Worm (Caenorhabditis elegans) whole organism, L3 larva: ENCODE results near the gene vamp-7.
A peak's percentile ranks its signal among the peaks of the same experiment; 100 is the strongest.

Experiments
- R02D3.7 ChIP-seq: fragments of 150-350 bp; optimal IDR thresholded peaks from 2 replicates; lab custom pipeline; 2014; ENCODE audit warnings: missing biosample characterization, missing genetic modification characterization
- ceh-16 ChIP-seq: sonication (generic microtip); optimal IDR thresholded peaks from 2 replicates; lab custom pipeline; 2017; ENCODE audit warnings: missing biosample characterization, missing genetic modification characterization
- ceh-28 ChIP-seq: fragments of 150-350 bp; optimal IDR thresholded peaks from 2 replicates; lab custom pipeline; 2014; ENCODE audit warnings: missing biosample characterization, missing genetic modification reagents, missing genetic modification characterization
- daf-12 ChIP-seq: fragments of 150-350 bp; optimal IDR thresholded peaks from 2 replicates; lab custom pipeline; 2014; ENCODE audit warnings: missing biosample characterization, missing genetic modification reagents, missing genetic modification characterization
- egl-27 ChIP-seq: sonication (generic microtip); optimal IDR thresholded peaks from 4 replicates; lab custom pipeline; 2017; ENCODE audit warnings: missing biosample characterization, missing genetic modification reagents, missing genetic modification characterization
- egl-5 ChIP-seq: fragments of 150-350 bp; optimal IDR thresholded peaks from 2 replicates; lab custom pipeline; 2017; ENCODE audit warnings: missing biosample characterization, missing genetic modification reagents, missing genetic modification characterization, inconsistent platforms
- elt-3 ChIP-seq, 3 experiments: fragments of 150-350 bp in 1 of 3; sonication (generic microtip) in 2 of 3; optimal IDR thresholded peaks; 2 replicates in 2 of 3; 4 replicates in 1 of 3; lab custom pipeline; 2014 to 2017; ENCODE audit warnings: missing biosample characterization in 3 of 3, missing genetic modification characterization in 3 of 3
- eor-1 ChIP-seq, 2 experiments: fragments of 150-350 bp; optimal IDR thresholded peaks; 2 replicates each; lab custom pipeline; 2014 to 2018; ENCODE audit warnings: missing biosample characterization in 2 of 2, missing genetic modification characterization in 2 of 2
- fkh-10 ChIP-seq: sonication (generic microtip); optimal IDR thresholded peaks from 2 replicates; lab custom pipeline; 2017; ENCODE audit warnings: missing biosample characterization, missing genetic modification reagents, missing genetic modification characterization
- fos-1 ChIP-seq: fragments of 150-350 bp; optimal IDR thresholded peaks from 2 replicates; lab custom pipeline; 2014; ENCODE audit warnings: missing biosample characterization, missing genetic modification characterization
- hmg-11 ChIP-seq: sonication (generic microtip); optimal IDR thresholded peaks from 2 replicates; lab custom pipeline; 2016; ENCODE audit warnings: missing genetic modification characterization, missing compliant biosample characterization
- jun-1 ChIP-seq: fragments of 150-350 bp; optimal IDR thresholded peaks from 2 replicates; lab custom pipeline; 2014; ENCODE audit warnings: missing biosample characterization, missing genetic modification reagents, missing genetic modification characterization
- lin-15B ChIP-seq: fragments of 150-350 bp; optimal IDR thresholded peaks from 2 replicates; lab custom pipeline; 2014; ENCODE audit warnings: missing biosample characterization, missing genetic modification characterization
- lin-39 ChIP-seq: fragments of 150-350 bp; optimal IDR thresholded peaks from 2 replicates; lab custom pipeline; 2018; ENCODE audit warnings: missing biosample characterization, missing genetic modification reagents, missing genetic modification characterization
- lsy-12 ChIP-seq: sonication (generic microtip); optimal IDR thresholded peaks from 2 replicates; lab custom pipeline; 2016; ENCODE audit warnings: mild to moderate bottlenecking, missing genetic modification characterization, missing compliant biosample characterization
- mdl-1 ChIP-seq: fragments of 150-350 bp; optimal IDR thresholded peaks from 2 replicates; lab custom pipeline; 2014; ENCODE audit warnings: missing biosample characterization, missing genetic modification characterization
- mml-1 ChIP-seq: fragments of 150-350 bp; sonication (generic microtip); optimal IDR thresholded peaks from 3 replicates; lab custom pipeline; 2014; ENCODE audit warnings: missing biosample characterization, missing genetic modification characterization
- nfya-1 ChIP-seq: sonication (generic microtip); optimal IDR thresholded peaks from 2 replicates; lab custom pipeline; 2017; ENCODE audit warnings: missing genetic modification characterization, mild to moderate bottlenecking, missing compliant biosample characterization, antibody characterized with exemption, moderate library complexity; ENCODE audit not compliant: insufficient read depth
- nhr-11 ChIP-seq: fragments of 150-350 bp; optimal IDR thresholded peaks from 2 replicates; lab custom pipeline; 2014; ENCODE audit warnings: missing biosample characterization, missing genetic modification characterization
- nhr-23 ChIP-seq: fragments of 150-350 bp; optimal IDR thresholded peaks from 2 replicates; lab custom pipeline; 2014; ENCODE audit warnings: missing biosample characterization, missing genetic modification reagents, missing genetic modification characterization
- nhr-237 ChIP-seq: fragments of 150-350 bp; optimal IDR thresholded peaks from 2 replicates; lab custom pipeline; 2014; ENCODE audit warnings: missing biosample characterization, missing genetic modification characterization
- nhr-28 ChIP-seq: fragments of 150-350 bp; optimal IDR thresholded peaks from 2 replicates; lab custom pipeline; 2014; ENCODE audit warnings: missing biosample characterization, missing genetic modification characterization
- nhr-43 ChIP-seq: sonication (generic microtip); optimal IDR thresholded peaks from 2 replicates; lab custom pipeline; 2016; ENCODE audit warnings: mild to moderate bottlenecking, missing genetic modification characterization, missing compliant biosample characterization; ENCODE audit not compliant: poor library complexity, severe bottlenecking
- nhr-67 ChIP-seq: fragments of 150-350 bp; optimal IDR thresholded peaks from 2 replicates; lab custom pipeline; 2014; ENCODE audit warnings: missing biosample characterization, missing genetic modification characterization
- nhr-77 ChIP-seq: fragments of 150-350 bp; optimal IDR thresholded peaks from 2 replicates; lab custom pipeline; 2014; ENCODE audit warnings: missing biosample characterization, missing genetic modification characterization
- pha-4 ChIP-seq: fragments of 150-350 bp; optimal IDR thresholded peaks from 2 replicates; lab custom pipeline; 2014; ENCODE audit warnings: missing biosample characterization, missing genetic modification reagents, missing genetic modification characterization
- pqm-1 ChIP-seq: fragments of 150-350 bp; optimal IDR thresholded peaks from 2 replicates; lab custom pipeline; 2017; ENCODE audit warnings: missing biosample characterization, missing genetic modification characterization, inconsistent platforms
- sea-2 ChIP-seq: fragments of 150-350 bp; sonication (generic microtip); optimal IDR thresholded peaks from 4 replicates; lab custom pipeline; 2014; ENCODE audit warnings: missing biosample characterization, missing genetic modification reagents, missing genetic modification characterization
- skn-1 ChIP-seq: fragments of 150-350 bp; optimal IDR thresholded peaks from 2 replicates; lab custom pipeline; 2014; ENCODE audit warnings: missing biosample characterization, missing genetic modification characterization
- zag-1 ChIP-seq: fragments of 150-350 bp; optimal IDR thresholded peaks from 2 replicates; lab custom pipeline; 2014; ENCODE audit warnings: missing biosample characterization, missing genetic modification characterization
- ztf-4 ChIP-seq: fragments of 150-350 bp; optimal IDR thresholded peaks from 2 replicates; lab custom pipeline; 2014; ENCODE audit warnings: missing biosample characterization, missing genetic modification characterization

vamp-7 gene

DNA sequence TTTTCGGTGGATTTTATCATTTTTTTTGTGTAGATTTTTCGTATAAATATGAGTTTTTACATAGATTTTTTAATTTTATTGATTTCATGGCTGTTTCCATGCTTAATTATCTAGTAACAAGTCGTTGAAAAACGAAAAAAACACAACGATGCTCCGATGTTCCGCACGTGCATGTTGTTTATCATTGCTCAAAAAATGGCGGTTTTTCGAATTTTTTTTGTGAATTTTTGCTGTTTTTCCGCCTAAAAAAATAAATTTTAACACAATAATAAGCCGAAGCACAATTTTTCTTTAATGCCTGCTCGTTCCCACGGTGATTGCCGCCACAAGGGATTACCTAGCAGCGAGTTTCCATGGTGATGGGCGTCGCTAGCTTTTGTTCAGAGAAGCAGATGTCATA lies 34.2 kb downstream of the vamp-7 start:
- TF ChIP-seq skn-1 (peak; percentile 20), zag-1 (no peak), mdl-1 (no peak), lin-15B (tag; lab: Kevin White, UChicago) (peak; percentile 1), nhr-237 (tag; lab: Kevin White, UChicago) (no peak), nfya-1 (no peak), R02D3.7 (tag; lab: Kevin White, UChicago) (no peak), nhr-67 (tag; lab: Kevin White, UChicago) (no peak), sea-2 (GFP tag; lab: Kevin White, UChicago) (no peak), mml-1 (tag; lab: Kevin White, UChicago) (no peak), ceh-16 (tag; lab: Kevin White, UChicago) (no peak), pqm-1 (tag; lab: Kevin White, UChicago) (no peak)

DNA sequence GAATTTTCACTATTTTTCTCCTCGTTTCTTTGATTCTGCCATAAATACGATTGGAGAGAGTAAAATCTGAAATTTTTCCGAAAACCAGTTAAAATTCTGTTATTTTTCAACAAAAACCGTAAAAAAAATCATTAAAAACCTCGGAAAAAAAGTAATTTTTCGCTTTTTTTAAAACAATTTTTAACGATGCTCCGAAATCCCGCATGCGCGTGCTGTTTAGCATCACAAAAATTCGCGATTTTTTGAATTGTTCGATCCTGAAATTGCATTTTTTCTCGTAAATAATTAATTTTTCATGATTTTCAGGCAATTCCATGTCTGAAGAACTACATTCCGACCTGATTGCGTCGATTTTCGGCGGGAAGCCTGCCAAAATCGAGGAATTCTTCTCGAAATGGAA lies 34.8 kb downstream of the vamp-7 start, which contains the start of gene ric-8:
ric-8 (plus strand) TSS at position 301 of the 400 bp plus-strand sequence.
- TF ChIP-seq sea-2 (GFP tag; lab: Kevin White, UChicago) = no peak
- TF ChIP-seq R02D3.7 (tag; lab: Kevin White, UChicago) = no peak
- TF ChIP-seq hmg-11 (tag; lab: Kevin White, UChicago) = no peak
- TF ChIP-seq egl-5 (tag; lab: Kevin White, UChicago) = no peak
- no peak for TF ChIP-seq nhr-23
- no peak for TF ChIP-seq nhr-28 (tag; lab: Kevin White, UChicago)
- no peak for TF ChIP-seq elt-3 (tag; optimal IDR thresholded peaks at IDR 0.05; lab: Kevin White, UChicago)
- no peak for TF ChIP-seq eor-1 (tag; optimal IDR thresholded peaks at IDR 0.05; lab: Kevin White, UChicago)
- TF ChIP-seq nhr-237 (tag; lab: Kevin White, UChicago) = no peak
- TF ChIP-seq ceh-28 (tag; lab: Kevin White, UChicago) = no peak
- TF ChIP-seq fkh-10 = no peak
- TF ChIP-seq lsy-12 = no peak
- TF ChIP-seq nhr-11 = no peak
- no peak for TF ChIP-seq nhr-77
- TF ChIP-seq fos-1 (tag; lab: Kevin White, UChicago) = no peak
- TF ChIP-seq, all 47 proteins: peak for 0

DNA sequence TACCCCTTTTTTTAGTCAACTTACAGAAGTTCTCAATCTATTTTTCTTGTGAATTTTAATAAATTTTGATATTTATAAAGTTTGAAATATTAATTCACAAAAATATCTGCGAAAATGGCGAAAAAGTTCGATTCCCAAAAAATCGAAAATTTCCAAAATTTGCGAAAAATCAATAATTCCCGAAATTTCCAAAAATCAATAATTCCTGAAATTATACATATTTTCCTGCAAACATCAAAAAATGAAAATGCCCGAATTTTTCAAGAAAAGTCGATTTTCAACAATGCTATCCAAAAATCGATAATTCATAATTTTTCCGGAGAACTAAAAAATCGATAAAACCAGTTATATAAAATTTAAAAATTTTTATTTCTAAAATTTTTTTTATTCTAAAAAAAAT lies 42.2 kb downstream of the vamp-7 start:
- TF ChIP-seq pha-4 (tag; lab: Kevin White, UChicago) = no peak
- TF ChIP-seq ceh-28 (tag; lab: Kevin White, UChicago) = peak; percentile 88
- TF ChIP-seq, all 47 proteins: peak for 1

DNA sequence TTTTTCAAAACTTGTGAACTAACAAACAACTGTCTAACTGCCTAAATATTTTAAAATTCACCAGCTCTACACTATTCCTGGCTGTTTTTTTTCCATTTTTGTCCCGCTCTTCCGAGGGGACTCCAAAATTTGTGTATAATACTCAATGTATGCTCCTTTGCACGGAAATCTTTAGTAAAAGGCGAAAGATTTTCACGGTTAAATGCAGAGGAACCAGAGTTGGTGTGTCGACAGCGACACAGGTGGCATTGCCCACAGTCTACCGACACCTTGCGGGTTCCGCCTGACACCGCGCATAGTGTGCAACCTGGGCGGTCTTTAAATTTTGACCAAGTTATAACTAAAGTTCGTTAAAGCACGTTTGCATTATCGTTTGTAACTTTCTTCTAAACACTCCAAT lies 47.1 kb downstream of the vamp-7 start:
- TF ChIP-seq fkh-10 = no peak
- no peak for TF ChIP-seq nhr-43 (tag; lab: Kevin White, UChicago)
- no peak for TF ChIP-seq jun-1 (tag; lab: Kevin White, UChicago)
- no peak for TF ChIP-seq fos-1 (tag; lab: Kevin White, UChicago)
- TF ChIP-seq egl-5 (tag; lab: Kevin White, UChicago) = no peak
- no peak for TF ChIP-seq mdl-1
- no peak for TF ChIP-seq ceh-28 (tag; lab: Kevin White, UChicago)
- TF ChIP-seq egl-27 (tag; lab: Kevin White, UChicago) = no peak

DNA sequence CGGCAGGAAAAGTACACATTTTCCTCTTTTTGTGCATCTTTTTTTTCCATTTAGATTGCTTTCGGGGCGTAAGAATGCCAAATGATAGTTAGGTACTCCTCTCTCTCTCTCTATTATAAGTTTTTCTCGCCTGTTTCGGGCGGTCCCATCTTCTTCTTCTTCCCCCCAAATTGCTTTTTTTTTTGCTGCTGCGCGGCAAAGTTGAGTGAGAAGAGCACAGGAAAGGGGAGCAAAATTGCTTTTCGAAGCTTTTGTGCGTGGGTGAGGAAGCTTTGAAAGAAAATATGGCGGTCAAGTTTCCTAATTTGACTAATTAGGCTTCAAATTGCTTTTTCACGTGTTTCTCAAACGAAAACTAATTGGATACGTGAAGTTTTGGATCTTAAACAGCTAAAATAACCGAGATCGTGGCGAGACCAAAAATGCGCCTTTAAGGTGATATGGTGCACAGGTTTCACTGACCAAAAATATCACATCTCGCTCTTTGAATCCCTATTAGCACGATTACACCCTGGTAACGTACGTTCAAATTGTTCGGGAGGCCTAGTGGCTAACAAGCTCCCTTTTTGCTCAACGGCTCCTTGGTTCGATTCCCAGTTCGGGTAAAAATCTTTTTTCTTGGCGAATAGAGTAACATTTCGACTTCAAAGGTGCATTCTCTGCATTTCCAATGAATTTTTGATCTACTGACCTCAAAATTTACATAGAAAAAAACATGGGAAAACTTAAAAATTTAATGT lies 48.7 kb downstream of the vamp-7 start:
- TF ChIP-seq lin-39 (no peak), R02D3.7 (tag; lab: Kevin White, UChicago) (no peak), nhr-11 (no peak), nhr-28 (tag; lab: Kevin White, UChicago) (no peak), fkh-10 (peak; percentile 29)
- TF ChIP-seq, all 47 proteins: peak for 1

DNA sequence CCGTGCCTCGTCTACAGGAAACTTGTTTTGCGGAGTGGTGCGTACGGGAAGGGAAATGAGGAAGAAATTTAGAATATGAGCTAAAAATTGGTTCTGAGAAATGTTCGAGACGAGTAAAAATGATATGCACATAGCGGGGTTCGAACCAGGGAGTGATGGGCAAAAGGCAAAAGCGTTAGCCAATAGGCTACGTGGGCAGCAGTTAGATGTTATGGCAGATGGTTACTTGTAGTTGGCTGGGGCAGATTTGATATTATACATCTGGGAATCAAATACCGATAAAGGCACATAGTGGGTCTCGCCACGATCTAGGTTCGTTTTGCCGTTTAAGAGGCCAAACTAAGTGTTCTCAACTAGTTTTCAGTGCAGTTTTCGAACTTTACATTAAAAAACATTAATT lies 49.5 kb downstream of the vamp-7 start:
- no peak for TF ChIP-seq jun-1 (tag; lab: Kevin White, UChicago)
- no peak for TF ChIP-seq nhr-11
- TF ChIP-seq lin-15B (tag; lab: Kevin White, UChicago) = no peak
- TF ChIP-seq ztf-4 (tag; lab: Kevin White, UChicago) = no peak
- TF ChIP-seq skn-1 = no peak
- no peak for TF ChIP-seq mml-1 (tag; lab: Kevin White, UChicago)
- TF ChIP-seq daf-12 (tag; lab: Kevin White, UChicago) = no peak
- no peak for TF ChIP-seq pha-4 (tag; lab: Kevin White, UChicago)
